Worm (Caenorhabditis elegans): Measurements from ENCODE around the gene acr-18.

Gene acr-18

DNA sequence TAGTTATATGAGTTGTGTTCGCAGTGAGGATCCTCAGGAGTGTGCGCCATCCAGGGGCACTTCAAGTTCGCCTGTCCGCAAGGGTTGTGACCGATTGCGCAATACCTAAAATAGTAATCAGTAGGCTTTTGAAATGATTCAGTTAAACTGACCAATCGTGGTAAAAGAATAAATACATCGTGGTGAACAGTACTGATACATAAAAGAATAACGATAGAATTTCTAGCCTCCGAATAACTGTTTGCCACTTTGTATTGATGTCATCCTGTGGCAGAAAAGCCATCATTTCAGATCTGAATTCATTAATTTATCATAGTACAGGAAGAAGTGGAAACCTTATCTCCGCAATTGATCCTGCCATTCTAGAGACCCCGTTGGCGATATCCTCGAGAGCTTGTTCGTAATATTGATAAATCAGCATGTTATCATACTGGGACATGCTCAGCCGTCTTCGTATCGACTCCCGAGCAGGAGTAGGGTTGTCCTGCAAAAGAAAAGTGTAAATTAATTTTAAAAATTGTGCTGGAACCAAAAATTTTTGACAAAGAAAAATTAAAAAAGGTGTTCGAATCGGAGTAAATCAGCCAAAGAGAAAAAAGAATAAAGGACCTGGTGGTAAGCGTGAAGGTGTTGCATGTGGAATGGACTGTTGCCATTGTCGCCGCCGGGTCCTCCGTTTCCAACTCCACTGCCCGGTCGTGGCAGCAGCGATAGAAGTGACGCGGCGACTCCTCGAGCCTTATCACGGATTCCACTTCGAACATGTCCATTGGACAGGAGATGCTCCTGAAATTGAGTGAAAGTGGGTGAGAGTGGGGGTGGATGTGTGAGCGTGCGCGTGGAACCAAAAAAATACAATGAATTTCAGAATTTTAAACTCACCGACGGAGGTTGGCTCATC, 45.8 kb downstream of the acr-18 start:
- TF ChIP-seq gmeb-2 (tag; optimal IDR thresholded peaks at IDR 0.05) (no peak), dmd-4 (tag; optimal IDR thresholded peaks at IDR 0.05; ENCODE audit: borderline replicate concordance) (no peak), ahr-1 (tag; optimal IDR thresholded peaks at IDR 0.05) (no peak), pha-4 (tag; optimal IDR thresholded peaks at IDR 0.05) (no peak), ceh-34 (tag; optimal IDR thresholded peaks at IDR 0.05) (no peak), pat-9 (tag; optimal IDR thresholded peaks at IDR 0.05) (no peak), rnt-1 (tag; optimal IDR thresholded peaks at IDR 0.05) (no peak), ceh-2 (tag; optimal IDR thresholded peaks at IDR 0.05) (no peak), elt-4 (tag; optimal IDR thresholded peaks at IDR 0.05) (no peak), ceh-31 (tag; optimal IDR thresholded peaks at IDR 0.05) (no peak), unc-3 (GFP tag; conservative IDR thresholded peaks at IDR 0.05) (no peak), unc-3 (tag; optimal IDR thresholded peaks at IDR 0.05) (no peak)

DNA sequence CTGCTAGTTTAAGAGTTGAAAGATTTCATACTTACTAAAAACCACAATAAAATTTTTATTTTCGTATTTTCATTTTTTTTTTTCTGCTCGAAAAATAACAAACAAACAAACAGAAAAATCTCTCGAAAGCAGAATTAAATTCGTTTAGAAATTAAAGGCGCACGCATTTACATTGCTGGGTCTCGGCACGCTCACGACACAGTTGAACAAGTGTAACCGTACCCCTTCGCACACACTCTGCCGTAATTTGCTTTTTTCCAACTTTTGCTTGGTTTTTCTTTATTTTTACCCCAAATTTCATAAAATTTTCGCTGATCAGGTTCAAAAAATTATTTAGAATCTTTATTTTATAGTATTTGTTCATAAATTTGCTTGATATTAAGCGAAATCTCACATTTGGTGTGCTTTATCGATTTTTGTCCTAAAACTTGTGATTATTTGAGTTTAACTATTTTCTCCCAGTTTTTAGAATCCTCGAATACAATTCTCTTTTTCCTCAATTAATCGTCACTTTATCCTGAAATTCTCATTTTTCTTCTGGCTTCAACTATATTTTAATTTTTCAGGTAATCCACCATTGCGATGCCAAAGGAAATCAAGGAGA, 47.2 kb downstream of the acr-18 start, which contains the start of gene rpl-38:
Gene rpl-38, plus strand, starts transcription at position 554 of the 604 bp plus-strand sequence.
- TF ChIP-seq ceh-34 (tag; optimal IDR thresholded peaks at IDR 0.05) (peak; percentile 37), nhr-232 (tag; optimal IDR thresholded peaks at IDR 0.05) (no peak), ceh-31 (tag; optimal IDR thresholded peaks at IDR 0.05) (peak; percentile 56), nfya-1 (tag; optimal IDR thresholded peaks at IDR 0.05) (peak; percentile 90), sox-4 (tag; optimal IDR thresholded peaks at IDR 0.05) (no peak), unc-42 (tag; optimal IDR thresholded peaks at IDR 0.05) (peak; percentile 94), tbx-2 (tag; optimal IDR thresholded peaks at IDR 0.05) (peak; percentile 40), ttx-3 (tag; optimal IDR thresholded peaks at IDR 0.05) (no peak), pax-1 (tag; optimal IDR thresholded peaks at IDR 0.05) (peak; percentile 14), lim-6 (tag; optimal IDR thresholded peaks at IDR 0.05) (no peak), ceh-14 (tag; optimal IDR thresholded peaks at IDR 0.05) (no peak), K02D7.2 (tag; optimal IDR thresholded peaks at IDR 0.05) (no peak), eyg-1 (tag; optimal IDR thresholded peaks at IDR 0.05) (no peak), T23F11.4 (GFP tag; optimal IDR thresholded peaks at IDR 0.05) (no peak), unc-55 (GFP tag; optimal IDR thresholded peaks at IDR 0.05) (no peak), elt-2 (tag; optimal IDR thresholded peaks at IDR 0.05) (peak; percentile 0), ceh-18 (tag; optimal IDR thresholded peaks at IDR 0.05) (peak; percentile 38)

DNA sequence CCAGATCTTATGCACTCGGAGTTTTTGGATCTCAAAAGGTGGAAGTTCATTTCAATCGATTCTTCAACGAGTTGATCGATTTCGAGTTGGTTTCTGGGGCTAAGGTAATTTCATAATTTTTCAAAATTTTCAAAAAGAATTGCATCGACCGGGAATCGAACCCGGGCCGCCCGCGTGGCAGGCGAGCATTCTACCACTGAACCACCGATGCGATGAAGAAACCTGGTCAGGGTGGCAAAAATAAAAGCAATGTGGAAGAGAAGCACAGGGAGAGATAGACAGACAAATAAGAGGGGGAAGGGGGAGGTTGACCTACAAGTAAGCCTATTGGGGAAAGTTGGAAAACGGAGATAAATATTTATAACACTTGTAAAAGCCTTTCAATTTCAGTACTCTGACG, 53.9 kb downstream of the acr-18 start:
- TF ChIP-seq C08G9.2 (tag; optimal IDR thresholded peaks at IDR 0.05) (peak; percentile 2), ceh-14 (tag; optimal IDR thresholded peaks at IDR 0.05) (peak; percentile 12), C38D4.7 (GFP tag; optimal IDR thresholded peaks at IDR 0.05) (peak; percentile 64), sox-2 (GFP tag; IDR thresholded peaks at IDR 0.05) (no peak), lin-11 (tag; optimal IDR thresholded peaks at IDR 0.05) (no peak), ceh-2 (tag; optimal IDR thresholded peaks at IDR 0.05) (peak; percentile 39), ceh-6 (GFP tag; optimal IDR thresholded peaks at IDR 0.05) (peak; percentile 11), ceh-19 (GFP tag; optimal IDR thresholded peaks at IDR 0.05) (peak; percentile 51), ceh-18 (tag; optimal IDR thresholded peaks at IDR 0.05) (no peak), ceh-48 (tag; optimal IDR thresholded peaks at IDR 0.05) (peak; percentile 27), hlh-6 (tag; optimal IDR thresholded peaks at IDR 0.05) (peak; percentile 73), Y22D7AL.16 (tag; optimal IDR thresholded peaks at IDR 0.05) (no peak), eyg-1 (tag; optimal IDR thresholded peaks at IDR 0.05) (no peak), nhr-232 (tag; optimal IDR thresholded peaks at IDR 0.05) (peak; percentile 42), ceh-45 (GFP tag; IDR thresholded peaks at IDR 0.05) (peak; percentile 61; the same call in 1 of the 2 replicates), che-1 (tag; optimal IDR thresholded peaks at IDR 0.05) (peak; percentile 51), pat-9 (tag; optimal IDR thresholded peaks at IDR 0.05) (peak; percentile 56), pha-2 (tag; optimal IDR thresholded peaks at IDR 0.05) (no peak), unc-86 (tag; optimal IDR thresholded peaks at IDR 0.05) (no peak), tbx-2 (tag; optimal IDR thresholded peaks at IDR 0.05) (peak; percentile 38), gmeb-2 (tag; optimal IDR thresholded peaks at IDR 0.05) (peak; percentile 41), nfya-1 (tag; optimal IDR thresholded peaks at IDR 0.05) (peak; percentile 38), hlh-13 (GFP tag; optimal IDR thresholded peaks at IDR 0.05) (peak; percentile 23), unc-55 (GFP tag; optimal IDR thresholded peaks at IDR 0.05) (no peak), K09A11.1 (tag; optimal IDR thresholded peaks at IDR 0.05; ENCODE audit: insufficient read depth) (no peak), ceh-31 (tag; optimal IDR thresholded peaks at IDR 0.05) (peak; percentile 2), ceh-34 (tag; optimal IDR thresholded peaks at IDR 0.05) (peak; percentile 22), ceh-24 (tag; optimal IDR thresholded peaks at IDR 0.05) (no peak), T23F11.4 (GFP tag; optimal IDR thresholded peaks at IDR 0.05) (peak; percentile 26), hlh-8 (tag; optimal IDR thresholded peaks at IDR 0.05) (no peak)
